Fruit fly (Drosophila melanogaster): Measurements from ENCODE around the gene CG15387.

Gene CG15387

DNA sequence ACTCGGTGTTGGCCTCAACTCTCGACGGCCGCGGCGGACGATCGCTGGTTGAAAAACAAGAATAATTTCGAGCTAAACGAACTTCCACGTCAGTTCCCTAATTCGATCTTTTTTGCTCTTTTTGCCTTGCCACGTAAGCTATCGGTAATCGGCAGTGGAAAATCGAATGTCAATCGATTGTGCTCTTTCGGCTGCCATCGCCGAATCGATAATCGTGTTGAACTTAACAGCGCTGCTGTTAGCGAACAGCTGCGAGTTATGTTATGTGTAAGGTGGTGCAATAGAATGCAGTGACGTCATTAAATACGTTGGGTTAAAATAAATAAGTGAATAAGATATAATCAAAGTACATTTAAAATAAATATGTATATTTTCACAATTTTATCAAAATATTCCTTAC lies 10.6 kb upstream of the CG15387 start, which contains the start of gene Sec24CD (continued):
- peak; percentile 57; the same call in 1 of the 2 replicates for TF ChIP-seq CG42726 (GFP tag; IDR thresholded peaks at IDR 0.05; ENCODE audit: partially characterized antibody)
- TF ChIP-seq Spps (tag; optimal IDR thresholded peaks at IDR 0.05) = no peak
- TF ChIP-seq inv (GFP tag; IDR thresholded peaks at IDR 0.05; ENCODE audit: partially characterized antibody) = peak; percentile 66
- TF ChIP-seq NC2β (GFP tag; optimal IDR thresholded peaks at IDR 0.05) = no peak
- no peak for TF ChIP-seq trh (GFP tag; optimal IDR thresholded peaks at IDR 0.05)
- TF ChIP-seq CG15514 (GFP tag; optimal IDR thresholded peaks at IDR 0.05) = peak; percentile 74
- peak; percentile 92 for TF ChIP-seq stwl (tag; optimal IDR thresholded peaks at IDR 0.05)
- TF ChIP-seq CG2202 (tag; optimal IDR thresholded peaks at IDR 0.05) = no peak
- TF ChIP-seq Dip2 (GFP tag; IDR thresholded peaks at IDR 0.05) = no peak
- TF ChIP-seq org-1 (GFP tag; optimal IDR thresholded peaks at IDR 0.05) = no peak
- TF ChIP-seq CG12155 (GFP tag; optimal IDR thresholded peaks at IDR 0.05) = no peak
- TF ChIP-seq CG14965 (GFP tag; optimal IDR thresholded peaks at IDR 0.05; ENCODE audit: borderline replicate concordance) = no peak
- TF ChIP-seq CrebB (tag; optimal IDR thresholded peaks at IDR 0.05) = peak; percentile 68
- TF ChIP-seq ind (GFP tag; optimal IDR thresholded peaks at IDR 0.05) = no peak
- no peak for TF ChIP-seq CkIIα-i1 (GFP tag; IDR thresholded peaks at IDR 0.05)
- TF ChIP-seq CG17361 (GFP tag; IDR thresholded peaks at IDR 0.05) = no peak
- no peak for TF ChIP-seq CoRest (tag; optimal IDR thresholded peaks at IDR 0.05)
- no peak for TF ChIP-seq CG11456 (GFP tag; IDR thresholded peaks at IDR 0.05)
- no peak for TF ChIP-seq CG7271 (tag; optimal IDR thresholded peaks at IDR 0.05)
- no peak for TF ChIP-seq Hand (GFP tag; optimal IDR thresholded peaks at IDR 0.05)
- TF ChIP-seq nerfin-1 (tag; optimal IDR thresholded peaks at IDR 0.05) = no peak
- TF ChIP-seq CG17186 (GFP tag; optimal IDR thresholded peaks at IDR 0.05) = peak; percentile 10
- no peak for TF ChIP-seq CG7987 (GFP tag; optimal IDR thresholded peaks at IDR 0.05)
- no peak for TF ChIP-seq CG17328 (GFP tag; IDR thresholded peaks at IDR 0.05)
- TF ChIP-seq CG8359 (GFP tag; optimal IDR thresholded peaks at IDR 0.05; ENCODE audit: borderline replicate concordance) = no peak
- no peak for TF ChIP-seq CG11723 (GFP tag; optimal IDR thresholded peaks at IDR 0.05)
- TF ChIP-seq CG8944 (GFP tag; optimal IDR thresholded peaks at IDR 0.05) = no peak
- TF ChIP-seq onecut (GFP tag; IDR thresholded peaks at IDR 0.05) = peak; percentile 77
- TF ChIP-seq caup (GFP tag; optimal IDR thresholded peaks at IDR 0.05; ENCODE audit: severe bottlenecking) = no peak
- TF ChIP-seq CG17568 (GFP tag; optimal IDR thresholded peaks at IDR 0.05) = no peak
- peak; percentile 38; the same call in 1 of the 2 replicates for TF ChIP-seq vvl (GFP tag; IDR thresholded peaks at IDR 0.05)
- TF ChIP-seq CG1603 (tag; optimal IDR thresholded peaks at IDR 0.05) = no peak
- no peak for TF ChIP-seq CG16863 (GFP tag; optimal IDR thresholded peaks at IDR 0.05)
- TF ChIP-seq Dll (GFP tag; IDR thresholded peaks at IDR 0.05; ENCODE audit: partially characterized antibody) = peak; percentile 89
- TF ChIP-seq sisA (GFP tag; IDR thresholded peaks at IDR 0.05) = no peak
- TF ChIP-seq oc (tag; optimal IDR thresholded peaks at IDR 0.05) = no peak
- no peak for TF ChIP-seq da (GFP tag; optimal IDR thresholded peaks at IDR 0.05)
- TF ChIP-seq chm (GFP tag; IDR thresholded peaks at IDR 0.05) = no peak
- TF ChIP-seq zen (tag; optimal IDR thresholded peaks at IDR 0.05) = peak; percentile 24
- no peak for TF ChIP-seq toy (GFP tag; IDR thresholded peaks at IDR 0.05)
- no peak for TF ChIP-seq fd96Cb (tag; optimal IDR thresholded peaks at IDR 0.05)
- TF ChIP-seq CG14050 (GFP tag; IDR thresholded peaks at IDR 0.05) = no peak
- TF ChIP-seq Gug (GFP tag; IDR thresholded peaks at IDR 0.05) = no peak
- no peak for TF ChIP-seq Ada2b (GFP tag; IDR thresholded peaks at IDR 0.05)
- TF ChIP-seq slp2 (GFP tag; optimal IDR thresholded peaks at IDR 0.05) = no peak
- no peak for TF ChIP-seq ap (GFP tag; IDR thresholded peaks at IDR 0.05)
- TF ChIP-seq croc (GFP tag; conservative IDR thresholded peaks at IDR 0.05) = no peak
- TF ChIP-seq GATAe (GFP tag; conservative IDR thresholded peaks at IDR 0.05) = no peak
- TF ChIP-seq Hr39 (optimal IDR thresholded peaks at IDR 0.05) = no peak
- no peak for TF ChIP-seq NK7.1 (GFP tag; optimal IDR thresholded peaks at IDR 0.05)
- no peak for TF ChIP-seq CG5953 (GFP tag; IDR thresholded peaks at IDR 0.05)
- TF ChIP-seq cas (GFP tag; IDR thresholded peaks at IDR 0.05) = no peak

All from whole organism, embryonic.